Worm (Caenorhabditis elegans) whole organism, L1 larva: Measurements from ENCODE around the gene F32D8.3.

ENCODE experiments used
- C04F5.9 ChIP-seq: sonication (generic microtip); optimal IDR thresholded peaks from 2 replicates; lab custom pipeline; 2016; ENCODE audit warnings: missing genetic modification characterization, missing compliant biosample characterization
- C16A3.4 ChIP-seq: fragments of 150-350 bp; optimal IDR thresholded peaks from 2 replicates; lab custom pipeline; 2014; ENCODE audit warnings: missing biosample characterization, missing genetic modification characterization
- F16B12.6 ChIP-seq: fragments of 150-350 bp; optimal IDR thresholded peaks from 2 replicates; lab custom pipeline; 2014; ENCODE audit warnings: missing biosample characterization, missing genetic modification characterization
- Y116A8C.19 ChIP-seq: sonication (generic microtip); optimal IDR thresholded peaks from 2 replicates; lab custom pipeline; 2016; ENCODE audit warnings: missing compliant biosample characterization, missing genetic modification characterization, borderline replicate concordance
- alr-1 ChIP-seq: fragments of 200-800 bp; sonication (Bioruptor generic); optimal IDR thresholded peaks from 2 replicates; lab custom pipeline; 2018; ENCODE audit warnings: borderline replicate concordance, mild to moderate bottlenecking, missing genetic modification characterization, missing compliant biosample characterization
- aly-2 ChIP-seq: fragments of 150-350 bp; optimal IDR thresholded peaks from 2 replicates; lab custom pipeline; 2014; ENCODE audit warnings: missing biosample characterization, missing genetic modification characterization
- ama-1 ChIP-seq: fragments of 150-350 bp; optimal IDR thresholded peaks from 2 replicates; lab custom pipeline; 2014
- ceh-63 ChIP-seq: fragments of 200-800 bp; sonication (Bioruptor generic); optimal IDR thresholded peaks from 2 replicates; lab custom pipeline; 2018; ENCODE audit warnings: mild to moderate bottlenecking, missing genetic modification characterization, missing compliant biosample characterization
- ceh-8 ChIP-seq: fragments of 200-800 bp; sonication (Bioruptor generic); optimal IDR thresholded peaks from 2 replicates; lab custom pipeline; 2018; ENCODE audit warnings: mild to moderate bottlenecking, missing genetic modification characterization, moderate library complexity, missing compliant biosample characterization
- ces-1 ChIP-seq: fragments of 150-350 bp; optimal IDR thresholded peaks from 2 replicates; lab custom pipeline; 2014; ENCODE audit warnings: missing biosample characterization, missing genetic modification reagents, missing genetic modification characterization
- dpl-1 ChIP-seq, 3 experiments: fragments of 150-350 bp in 2 of 3; sonication (generic microtip) in 1 of 3; optimal IDR thresholded peaks; 2 replicates each; lab custom pipeline; 2014 to 2017; ENCODE audit warnings: missing biosample characterization in 3 of 3, missing genetic modification characterization in 3 of 3, missing genetic modification reagents in 3 of 3
- dsc-1 ChIP-seq: sonication (generic microtip); optimal IDR thresholded peaks from 2 replicates; lab custom pipeline; 2016; ENCODE audit warnings: mild to moderate bottlenecking, missing genetic modification characterization, missing compliant biosample characterization
- egl-27 ChIP-seq, 2 experiments: fragments of 150-350 bp in 1 of 2; sonication (generic microtip); optimal IDR thresholded peaks; 3 replicates each; lab custom pipeline; 2017 to 2018; ENCODE audit warnings: missing biosample characterization in 2 of 2, missing genetic modification characterization in 2 of 2, missing genetic modification reagents in 2 of 2
- fos-1 ChIP-seq: fragments of 150-350 bp; optimal IDR thresholded peaks from 2 replicates; lab custom pipeline; 2014; ENCODE audit warnings: missing biosample characterization, missing genetic modification characterization
- grh-1 ChIP-seq: fragments of 200-800 bp; sonication (Bioruptor generic); IDR thresholded peaks from 2 replicates; pipeline ENCODE4 v1.3.6; 2022; ENCODE audit warnings: missing genetic modification reagents, missing genetic modification characterization, missing compliant biosample characterization
- hlh-17 ChIP-seq: fragments of 200-800 bp; sonication (Bioruptor generic); optimal IDR thresholded peaks from 2 replicates; lab custom pipeline; 2018; ENCODE audit warnings: missing genetic modification characterization, mild to moderate bottlenecking, missing compliant biosample characterization, moderate library complexity, borderline replicate concordance
- hlh-4 ChIP-seq: sonication (generic microtip); optimal IDR thresholded peaks from 2 replicates; lab custom pipeline; 2016; ENCODE audit warnings: mild to moderate bottlenecking, missing genetic modification characterization, missing compliant biosample characterization
- irx-1 ChIP-seq: sonication (generic microtip); optimal IDR thresholded peaks from 2 replicates; lab custom pipeline; 2016; ENCODE audit warnings: missing genetic modification characterization, missing compliant biosample characterization
- jun-1 ChIP-seq: fragments of 150-350 bp; optimal IDR thresholded peaks from 2 replicates; lab custom pipeline; 2014; ENCODE audit warnings: missing biosample characterization, missing genetic modification reagents, missing genetic modification characterization
- lin-13 ChIP-seq: fragments of 150-350 bp; optimal IDR thresholded peaks from 2 replicates; lab custom pipeline; 2014; ENCODE audit warnings: missing biosample characterization, missing genetic modification reagents, missing genetic modification characterization
- lin-14 ChIP-seq: fragments of 200-800 bp; sonication (Bioruptor generic); optimal IDR thresholded peaks from 2 replicates; lab custom pipeline; 2018; ENCODE audit warnings: mild to moderate bottlenecking, missing genetic modification characterization, moderate library complexity, missing compliant biosample characterization
- lin-39 ChIP-seq: fragments of 150-350 bp; optimal IDR thresholded peaks from 2 replicates; lab custom pipeline; 2014; ENCODE audit warnings: missing biosample characterization, missing genetic modification reagents, missing genetic modification characterization
- lsy-2 ChIP-seq, 2 experiments: fragments of 150-350 bp; optimal IDR thresholded peaks; 2 replicates each; lab custom pipeline; 2014; ENCODE audit warnings: missing biosample characterization in 2 of 2, missing genetic modification characterization in 2 of 2
- mab-9 ChIP-seq: fragments of 200-800 bp; sonication (Bioruptor generic); IDR thresholded peaks from 2 replicates; pipeline ENCODE4 v1.3.6; 2022; ENCODE audit warnings: missing genetic modification reagents, missing genetic modification characterization, missing compliant biosample characterization
- mdl-1 ChIP-seq, 2 experiments: fragments of 150-350 bp; optimal IDR thresholded peaks; 2 replicates each; lab custom pipeline; 2014 to 2017; ENCODE audit warnings: missing biosample characterization in 2 of 2, missing genetic modification characterization in 2 of 2, inconsistent platforms in 1 of 2
- mef-2 ChIP-seq: fragments of 150-350 bp; optimal IDR thresholded peaks from 2 replicates; lab custom pipeline; 2014; ENCODE audit warnings: missing biosample characterization, missing genetic modification characterization
- mep-1 ChIP-seq: fragments of 150-350 bp; optimal IDR thresholded peaks from 2 replicates; lab custom pipeline; 2014; ENCODE audit warnings: missing biosample characterization, missing genetic modification characterization
- nhr-11 ChIP-seq: fragments of 150-350 bp; optimal IDR thresholded peaks from 2 replicates; lab custom pipeline; 2014; ENCODE audit warnings: missing biosample characterization, missing genetic modification characterization
- nhr-12 ChIP-seq: sonication (generic microtip); optimal IDR thresholded peaks from 2 replicates; lab custom pipeline; 2017; ENCODE audit warnings: missing biosample characterization, missing genetic modification characterization
- nhr-19 ChIP-seq: fragments of 200-800 bp; sonication (Bioruptor generic); conservative IDR thresholded peaks from 2 replicates; pipeline ENCODE4 v1.3.6; 2022; ENCODE audit warnings: missing genetic modification characterization, missing compliant biosample characterization
- nhr-20 ChIP-seq: sonication (generic microtip); optimal IDR thresholded peaks from 2 replicates; lab custom pipeline; 2016; ENCODE audit warnings: mild to moderate bottlenecking, missing genetic modification characterization, missing compliant biosample characterization
- nhr-28 ChIP-seq: fragments of 150-350 bp; optimal IDR thresholded peaks from 2 replicates; lab custom pipeline; 2014; ENCODE audit warnings: missing biosample characterization, missing genetic modification characterization
- nhr-77 ChIP-seq: fragments of 150-350 bp; optimal IDR thresholded peaks from 2 replicates; lab custom pipeline; 2014; ENCODE audit warnings: missing biosample characterization, missing genetic modification characterization
- nhr-84 ChIP-seq: sonication (generic microtip); optimal IDR thresholded peaks from 2 replicates; lab custom pipeline; 2017; ENCODE audit warnings: missing biosample characterization, missing genetic modification characterization
- nhr-90 ChIP-seq: sonication (generic microtip); optimal IDR thresholded peaks from 2 replicates; lab custom pipeline; 2016; ENCODE audit warnings: mild to moderate bottlenecking, missing genetic modification characterization, missing compliant biosample characterization; ENCODE audit not compliant: poor library complexity
- pax-3 ChIP-seq: fragments of 200-800 bp; sonication (Bioruptor generic); optimal IDR thresholded peaks from 2 replicates; lab custom pipeline; 2018; ENCODE audit warnings: mild to moderate bottlenecking, missing genetic modification characterization, moderate library complexity, missing compliant biosample characterization
- rnt-1 ChIP-seq: sonication (generic microtip); optimal IDR thresholded peaks from 2 replicates; lab custom pipeline; 2016; ENCODE audit warnings: mild to moderate bottlenecking, missing genetic modification characterization, moderate library complexity, missing compliant biosample characterization
- skn-1 ChIP-seq: fragments of 150-350 bp; optimal IDR thresholded peaks from 2 replicates; lab custom pipeline; 2014; ENCODE audit warnings: missing biosample characterization, missing genetic modification characterization
- snu-23 ChIP-seq: sonication (generic microtip); optimal IDR thresholded peaks from 2 replicates; lab custom pipeline; 2016; ENCODE audit warnings: missing genetic modification characterization, missing compliant biosample characterization
- sup-37 ChIP-seq: fragments of 200-800 bp; sonication (Bioruptor generic); optimal IDR thresholded peaks from 2 replicates; lab custom pipeline; 2018; ENCODE audit warnings: mild to moderate bottlenecking, missing genetic modification characterization, missing compliant biosample characterization
- tbx-2 ChIP-seq: sonication (generic microtip); optimal IDR thresholded peaks from 2 replicates; lab custom pipeline; 2016; ENCODE audit warnings: missing genetic modification characterization, missing compliant biosample characterization
- tlp-1 ChIP-seq: fragments of 150-350 bp; optimal IDR thresholded peaks from 2 replicates; lab custom pipeline; 2014; ENCODE audit warnings: missing biosample characterization, missing genetic modification characterization
- unc-130 ChIP-seq: fragments of 150-350 bp; optimal IDR thresholded peaks from 2 replicates; lab custom pipeline; 2017; ENCODE audit warnings: missing biosample characterization, missing genetic modification characterization, inconsistent platforms
- unc-30 ChIP-seq: sonication (generic microtip); optimal IDR thresholded peaks from 2 replicates; lab custom pipeline; 2017; ENCODE audit warnings: missing biosample characterization, missing genetic modification characterization
- unc-62 ChIP-seq: fragments of 150-350 bp; optimal IDR thresholded peaks from 2 replicates; lab custom pipeline; 2014; ENCODE audit warnings: missing biosample characterization, missing genetic modification reagents, missing genetic modification characterization
- unc-86 ChIP-seq: sonication (generic microtip); optimal IDR thresholded peaks from 2 replicates; lab custom pipeline; 2016; ENCODE audit warnings: missing genetic modification characterization, missing compliant biosample characterization
- unc-98 ChIP-seq: fragments of 200-800 bp; sonication (Bioruptor generic); IDR thresholded peaks from 2 replicates; pipeline ENCODE4 v1.3.6; 2022; ENCODE audit warnings: missing genetic modification characterization, missing compliant biosample characterization
- vab-15 ChIP-seq: sonication (generic microtip); optimal IDR thresholded peaks from 2 replicates; lab custom pipeline; 2017; ENCODE audit warnings: missing genotype, mild to moderate bottlenecking, missing genetic modification characterization, missing compliant biosample characterization
- xbp-1 ChIP-seq: sonication (generic microtip); optimal IDR thresholded peaks from 2 replicates; lab custom pipeline; 2016; ENCODE audit warnings: missing genetic modification characterization, missing compliant biosample characterization
- zag-1 ChIP-seq: fragments of 150-350 bp; optimal IDR thresholded peaks from 2 replicates; lab custom pipeline; 2014; ENCODE audit warnings: missing biosample characterization, missing genetic modification characterization
- zip-4 ChIP-seq: fragments of 200-800 bp; sonication (Bioruptor generic); optimal IDR thresholded peaks from 2 replicates; lab custom pipeline; 2018; ENCODE audit warnings: mild to moderate bottlenecking, missing genetic modification characterization, moderate library complexity, missing compliant biosample characterization
- ztf-11 ChIP-seq, 2 experiments: sonication (generic microtip); optimal IDR thresholded peaks; 2 replicates each; lab custom pipeline; 2016 to 2017; ENCODE audit warnings: missing genetic modification characterization in 2 of 2, missing biosample characterization in 1 of 2, missing compliant biosample characterization in 1 of 2
- ztf-4 ChIP-seq: fragments of 150-350 bp; optimal IDR thresholded peaks from 2 replicates; lab custom pipeline; 2014; ENCODE audit warnings: missing biosample characterization, missing genetic modification characterization

Gene F32D8.3

DNA sequence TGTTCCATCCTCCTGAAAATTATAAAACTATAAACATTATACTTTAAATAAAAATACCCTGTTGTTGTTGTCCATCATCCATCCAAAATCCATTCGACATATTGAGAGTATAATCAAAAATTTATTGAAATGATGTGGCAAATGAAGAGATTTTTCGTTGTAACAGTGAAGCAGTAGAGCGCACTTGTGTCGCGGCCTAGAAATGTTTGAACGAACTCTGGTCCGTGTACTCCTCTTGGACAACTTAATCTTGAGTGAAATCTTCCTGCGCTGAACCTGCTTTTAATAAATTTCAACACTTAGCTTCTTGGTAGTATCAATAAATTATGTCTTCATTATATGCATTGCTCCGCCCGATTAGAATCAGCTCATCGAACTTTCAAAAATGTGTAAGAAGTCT, 8.0 kb downstream of the F32D8.3 start, which contains the start of the genes F32D8.14 and F32D8.5:
F32D8.14 (minus strand) TSS at position 188 of the 400 bp plus-strand sequence.
F32D8.5 (plus strand) TSS at position 200 of the 400 bp plus-strand sequence.
- TF ChIP-seq unc-130 (tag; lab: Kevin White, UChicago) (peak; percentile 93), Y116A8C.19 (tag; lab: Kevin White, UChicago) (peak; percentile 60), hlh-4 (tag; lab: Kevin White, UChicago) (peak; percentile 9), ztf-4 (tag; lab: Kevin White, UChicago) (peak; percentile 82), jun-1 (tag; lab: Kevin White, UChicago) (peak; percentile 56), mab-9 (GFP tag; lab: Robert Waterston, UW) (peak; percentile 46; the same call in 1 of the 2 replicates), nhr-84 (tag; lab: Kevin White, UChicago) (no peak), F16B12.6 (tag; lab: Kevin White, UChicago) (no peak), ama-1 (lab: Kevin White, UChicago) (no peak), ceh-63 (GFP tag; lab: Kevin White, UChicago) (no peak), irx-1 (tag; lab: Kevin White, UChicago) (peak; percentile 90), C04F5.9 (tag; lab: Kevin White, UChicago) (peak; percentile 65), pax-3 (tag; lab: Kevin White, UChicago) (peak; percentile 79), mef-2 (tag; lab: Kevin White, UChicago) (no peak), nhr-28 (tag; lab: Kevin White, UChicago) (no peak), egl-27 (tag; optimal IDR thresholded peaks at IDR 0.05; lab: Kevin White, UChicago) (no peak), ztf-11 (tag; optimal IDR thresholded peaks at IDR 0.05; lab: Kevin White, UChicago) (peak in 1 of 2 experiments; percentile 86), tbx-2 (tag; lab: Kevin White, UChicago) (peak; percentile 90), xbp-1 (peak; percentile 88), nhr-19 (GFP tag; lab: Robert Waterston, UW) (peak; percentile 86), hlh-17 (GFP tag; lab: Kevin White, UChicago) (no peak), lin-13 (GFP tag; lab: Kevin White, UChicago) (peak; percentile 75), grh-1 (GFP tag; lab: Robert Waterston, UW) (peak; percentile 16; the same call in 1 of the 2 replicates), aly-2 (tag; lab: Kevin White, UChicago) (peak; percentile 4), nhr-12 (no peak), zag-1 (tag; lab: Kevin White, UChicago) (no peak), nhr-11 (no peak), lin-14 (GFP tag; lab: Kevin White, UChicago) (peak; percentile 93), skn-1 (tag; lab: Kevin White, UChicago) (peak; percentile 79), tlp-1 (tag; lab: Kevin White, UChicago) (no peak), lsy-2 (tag; optimal IDR thresholded peaks at IDR 0.05; lab: Kevin White, UChicago) (peak; percentile 87 to 89), snu-23 (GFP tag; lab: Kevin White, UChicago) (peak; percentile 93), unc-30 (tag; lab: Kevin White, UChicago) (no peak), unc-86 (tag; lab: Kevin White, UChicago) (peak; percentile 84), mep-1 (tag; lab: Kevin White, UChicago) (peak; percentile 89), vab-15 (tag; lab: Kevin White, UChicago) (peak; percentile 61), unc-62 (GFP tag; lab: Kevin White, UChicago) (no peak), zip-4 (peak; percentile 9), alr-1 (tag; lab: Kevin White, UChicago) (no peak), dsc-1 (tag; lab: Kevin White, UChicago) (peak; percentile 90), unc-98 (GFP tag; lab: Robert Waterston, UW) (peak; percentile 33; the same call in 1 of the 2 replicates), nhr-20 (tag; lab: Kevin White, UChicago) (peak; percentile 91), ces-1 (GFP tag; lab: Kevin White, UChicago) (no peak), lin-39 (tag; lab: Kevin White, UChicago) (no peak), mdl-1 (tag; optimal IDR thresholded peaks at IDR 0.05; lab: Kevin White, UChicago) (peak in 1 of 2 experiments; percentile 72), sup-37 (peak; percentile 16), dpl-1 (GFP tag; optimal IDR thresholded peaks at IDR 0.05; lab: Kevin White, UChicago) (peak; percentile 64 to 83 (median 77)), C16A3.4 (tag; lab: Kevin White, UChicago) (peak; percentile 88), ceh-8 (GFP tag; lab: Kevin White, UChicago) (peak; percentile 51), fos-1 (tag; lab: Kevin White, UChicago) (peak; percentile 42), nhr-77 (tag; lab: Kevin White, UChicago) (peak; percentile 67), nhr-90 (tag; lab: Kevin White, UChicago) (peak; percentile 88), rnt-1 (tag; lab: Kevin White, UChicago) (peak; percentile 98)
